Worm (Caenorhabditis elegans) whole organism, young adult: ENCODE results near the gene Y48B6A.1.

ENCODE experiments used
- ceh-40 ChIP-seq: fragments of 200-800 bp; sonication (Bioruptor generic); IDR thresholded peaks from 2 replicates; pipeline ENCODE4 v1.3.6; 2022; ENCODE audit warnings: missing genetic modification characterization, missing compliant biosample characterization
- ceh-58 ChIP-seq: fragments of 200-800 bp; sonication (Bioruptor generic); IDR thresholded peaks from 2 replicates; pipeline ENCODE4 v1.3.6; 2022; ENCODE audit warnings: missing genetic modification characterization, missing compliant biosample characterization
- ets-4 ChIP-seq: fragments of 200-800 bp; sonication (Bioruptor generic); optimal IDR thresholded peaks from 2 replicates; lab custom pipeline; 2018; ENCODE audit warnings: mild to moderate bottlenecking, missing genetic modification characterization, missing compliant biosample characterization
- him-1 ChIP-seq: sonication (generic microtip); optimal IDR thresholded peaks from 2 replicates; lab custom pipeline; 2016; ENCODE audit warnings: missing genotype, missing genetic modification reagents, missing genetic modification characterization, missing compliant biosample characterization
- let-607 ChIP-seq, 2 experiments: fragments of 200-800 bp in 1 of 2; sonication (Bioruptor generic) in 1 of 2; sonication (generic microtip) in 1 of 2; optimal IDR thresholded peaks; 2 replicates each; lab custom pipeline; 2016 to 2018; ENCODE audit warnings: mild to moderate bottlenecking in 2 of 2, missing compliant biosample characterization in 2 of 2, missing genetic modification characterization in 2 of 2, moderate library complexity in 2 of 2, missing genotype in 1 of 2
- lir-1 ChIP-seq: fragments of 200-800 bp; sonication (Bioruptor generic); conservative IDR thresholded peaks from 2 replicates; pipeline ENCODE4 v1.3.6; 2022; ENCODE audit warnings: missing genetic modification reagents, missing genetic modification characterization, missing compliant biosample characterization
- pbrm-1 ChIP-seq: fragments of 200-800 bp; sonication (Bioruptor generic); IDR thresholded peaks from 2 replicates; pipeline ENCODE4 v1.3.6; 2022; ENCODE audit warnings: missing genetic modification reagents, missing genetic modification characterization, missing compliant biosample characterization

ce11 chrII:14129191-14129590 is 25.0 kb downstream of the Y48B6A.1 start:
- TF ChIP-seq ets-4 (GFP tag; lab: Kevin White, UChicago) (no peak), pbrm-1 (GFP tag; lab: Robert Waterston, UW) (no peak), ceh-40 (GFP tag; lab: Robert Waterston, UW) (no peak), let-607 (tag; optimal IDR thresholded peaks at IDR 0.05; lab: Kevin White, UChicago) (no peak), him-1 (tag; lab: Kevin White, UChicago) (no peak), lir-1 (no peak), ceh-58 (no peak)
